Worm (Caenorhabditis elegans): ENCODE data around the gene F48D6.4.
"Not testable (repeated sequence)": the region's sequence is repeated elsewhere in the genome, so short reads cannot be mapped to it uniquely, and the experiment has no call there.

F48D6.4 gene

DNA sequence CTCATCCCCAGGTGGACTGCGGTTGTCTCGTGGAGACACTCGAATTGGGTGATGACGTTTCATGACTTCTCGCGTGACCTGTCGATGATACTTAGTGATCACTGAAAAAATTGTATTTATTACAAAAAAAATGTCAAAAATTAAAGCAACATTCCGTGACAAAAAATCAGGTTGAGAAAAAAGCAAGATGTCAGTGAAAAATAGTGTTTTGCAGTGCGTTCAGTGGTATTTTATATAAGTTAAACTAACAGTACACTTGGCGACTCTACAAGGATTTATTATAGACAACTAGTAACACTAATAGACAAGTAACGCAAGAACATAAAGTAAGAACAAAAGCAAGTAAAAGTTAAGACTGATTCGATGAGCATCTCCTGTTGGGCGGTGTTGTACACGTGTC, 47.2 kb downstream of the F48D6.4 start, which contains the start of gene F20B6.5:
TSS of gene F20B6.5 (minus strand) at position 101 of the 400 bp plus-strand sequence.
- not testable (repeated sequence) for TF ChIP-seq lin-15B (tag; optimal IDR thresholded peaks at IDR 0.05); ceh-8 (GFP tag; optimal IDR thresholded peaks at IDR 0.05); fkh-8 (tag; optimal IDR thresholded peaks at IDR 0.05)
